Worm (Caenorhabditis elegans): Measurements from ENCODE around the gene Y15E3A.5.

- TF ChIP-seq ceh-36 (tag; optimal IDR thresholded peaks at IDR 0.05) (no peak), tbx-37 (GFP tag; conservative IDR thresholded peaks at IDR 0.05) (no peak), F13C5.2 (tag; optimal IDR thresholded peaks at IDR 0.05) (no peak), hmbx-1 (tag; optimal IDR thresholded peaks at IDR 0.05) (no peak), sea-1 (GFP tag; conservative IDR thresholded peaks at IDR 0.05) (no peak)
These were observed 41.1 kb downstream of the Y15E3A.5 start for ce11 chrX:15381486-15381885.
